ENCODE assay signal across 4 fruit fly cellular contexts in the genomic region with DNA sequence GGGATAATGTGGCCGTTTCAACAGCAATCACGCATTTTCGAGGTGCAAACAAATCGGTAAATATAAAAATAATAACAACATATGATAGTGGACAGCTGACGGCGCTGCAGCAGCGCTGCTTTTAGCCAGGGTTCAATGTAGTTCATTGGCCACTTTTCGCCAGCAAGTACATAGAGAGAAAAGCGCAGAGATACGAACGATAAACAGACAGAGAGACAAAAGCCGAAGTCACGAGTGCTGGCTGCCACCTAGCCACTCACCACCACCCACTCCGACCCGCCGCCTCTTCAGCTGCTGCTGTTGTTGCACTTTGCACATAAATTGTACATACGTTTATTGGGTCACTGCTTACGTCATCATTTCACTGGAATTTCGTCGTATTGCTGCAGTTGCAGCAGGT.
TF ChIP-seq lines count a peak whose summit lies in the region.

No protein-coding gene starts in this region.

- TF ChIP-seq CTCF in whole organism, embryonic (GFP tag; optimal IDR thresholded peaks at IDR 0.05; lab: Kevin White, UChicago) = no peak

TF ChIP-seq in whole organism, adult, 20 proteins besides CTCF, POLR2A, EP300 and RAD21:
- peak; percentile 43 for TF ChIP-seq kay (GFP tag; lab: Kevin White, UChicago; ENCODE audit: borderline replicate concordance)
- no peak for TF ChIP-seq Clk (GFP tag; optimal IDR thresholded peaks at IDR 0.05; lab: Kevin White, UChicago)
- peak; percentile 80 for TF ChIP-seq tj (GFP tag; optimal IDR thresholded peaks at IDR 0.05; lab: Kevin White, UChicago)

TF ChIP-seq in whole organism, embryonic, 481 proteins besides CTCF, POLR2A, EP300 and RAD21:
- peak in 1 of 2 experiments; percentile 44 for TF ChIP-seq Pdp1 (GFP tag; optimal IDR thresholded peaks at IDR 0.05; lab: Kevin White, UChicago)
- TF ChIP-seq btn (GFP tag; optimal IDR thresholded peaks at IDR 0.05; lab: Kevin White, UChicago) = no peak
- peak; percentile 9 to 33 for TF ChIP-seq crp (GFP tag; optimal IDR thresholded peaks at IDR 0.05; lab: Kevin White, UChicago)
- TF ChIP-seq Med (GFP tag; lab: Kevin White, UChicago) = peak; percentile 55
- peak; percentile 53; the same call in 1 of the 3 replicates for TF ChIP-seq ci (GFP tag; IDR thresholded peaks at IDR 0.05; lab: Robert Waterston, UW)
- no peak for TF ChIP-seq lbe (GFP tag; optimal IDR thresholded peaks at IDR 0.05; lab: Kevin White, UChicago)

TF ChIP-seq in whole organism, prepupa, 60 proteins besides CTCF, POLR2A, EP300 and RAD21:
- no peak for TF ChIP-seq Sox15 (GFP tag; optimal IDR thresholded peaks at IDR 0.05; lab: Kevin White, UChicago)
- no peak for TF ChIP-seq Ets96B (tag; optimal IDR thresholded peaks at IDR 0.05; lab: Kevin White, UChicago)
- TF ChIP-seq CG10669 (GFP tag; optimal IDR thresholded peaks at IDR 0.05; lab: Kevin White, UChicago) = no peak
- TF ChIP-seq pdm3 (GFP tag; optimal IDR thresholded peaks at IDR 0.05; lab: Kevin White, UChicago) = no peak
- TF ChIP-seq CG6163 (GFP tag; IDR thresholded peaks at IDR 0.05; lab: Robert Waterston, UW) = peak; percentile 20; the same call in 2 of the 3 replicates
- TF ChIP-seq fkh (GFP tag; optimal IDR thresholded peaks at IDR 0.05; lab: Kevin White, UChicago) = peak; percentile 3
- peak; percentile 48 for TF ChIP-seq svp (GFP tag; lab: Kevin White, UChicago)
- no peak for TF ChIP-seq CG4318 (GFP tag; optimal IDR thresholded peaks at IDR 0.05; lab: Kevin White, UChicago)
- peak; percentile 30 for TF ChIP-seq Lpt (GFP tag; optimal IDR thresholded peaks at IDR 0.05; lab: Kevin White, UChicago)
- TF ChIP-seq lz (GFP tag; optimal IDR thresholded peaks at IDR 0.05; lab: Kevin White, UChicago) = no peak

TF ChIP-seq in whole organism, pupa, 21 proteins besides CTCF, POLR2A, EP300 and RAD21:
- peak; percentile 36; the same call in 1 of the 2 replicates for TF ChIP-seq CG32121 (GFP tag; IDR thresholded peaks at IDR 0.05; lab: Robert Waterston, UW)
- peak; percentile 79 for TF ChIP-seq EcR (GFP tag; optimal IDR thresholded peaks at IDR 0.05; lab: Kevin White, UChicago)
- 0 out of 2 replicates have a peak, but pooled peaks have one; percentile 22 for TF ChIP-seq CG12605 (GFP tag; IDR thresholded peaks at IDR 0.05; lab: Robert Waterston, UW)
- TF ChIP-seq fd96Ca (GFP tag; IDR thresholded peaks at IDR 0.05; lab: Robert Waterston, UW) = peak; percentile 50; the same call in 1 of the 3 replicates
- TF ChIP-seq CG34367 (tag; optimal IDR thresholded peaks at IDR 0.05; lab: Kevin White, UChicago) = no peak
